4 worm cellular contexts compared by ENCODE assay signal in the genomic region with DNA sequence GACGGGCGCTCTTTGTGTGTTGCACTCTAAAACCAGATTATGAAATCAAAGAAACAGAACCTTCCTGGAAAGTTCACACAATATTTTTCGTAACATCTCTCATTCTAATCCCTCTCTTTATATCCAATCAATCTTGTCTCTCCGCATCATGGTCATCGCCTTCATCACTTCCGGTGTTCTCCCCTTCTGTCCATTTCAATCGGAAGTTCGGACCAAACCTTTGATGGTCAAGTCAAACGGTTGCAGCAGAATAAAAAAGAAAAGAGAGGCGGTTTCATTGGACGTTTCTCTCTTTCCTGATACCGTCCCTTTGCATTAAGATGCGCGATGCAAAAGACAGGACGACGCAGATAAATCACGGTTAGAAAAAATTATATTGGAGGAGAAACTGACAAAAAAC.
TF ChIP-seq lines count a peak whose summit lies in the region.

No protein-coding gene starts in this region.

TF ChIP-seq in whole organism, L1 larva, 84 proteins besides CTCF, POLR2A, EP300 and RAD21:
- TF ChIP-seq zip-4 (GFP tag; optimal IDR thresholded peaks at IDR 0.05; lab: Kevin White, UChicago), result no peak
- TF ChIP-seq snpc-4 (tag; optimal IDR thresholded peaks at IDR 0.05; lab: Kevin White, UChicago), result no peak
- TF ChIP-seq blmp-1 (tag; optimal IDR thresholded peaks at IDR 0.05; lab: Kevin White, UChicago), result peak; percentile 86
- no peak for TF ChIP-seq dsc-1 (tag; optimal IDR thresholded peaks at IDR 0.05; lab: Kevin White, UChicago)
- no peak for TF ChIP-seq isw-1 (GFP tag; IDR thresholded peaks at IDR 0.05; lab: Robert Waterston, UW)
- no peak for TF ChIP-seq nhr-47 (tag; optimal IDR thresholded peaks at IDR 0.05; lab: Kevin White, UChicago)
- TF ChIP-seq F16B12.6 (tag; optimal IDR thresholded peaks at IDR 0.05; lab: Kevin White, UChicago), result no peak
- peak in 1 of 6 experiments; percentile 12 for TF ChIP-seq elt-3 (tag; optimal IDR thresholded peaks at IDR 0.05; lab: Kevin White, UChicago)
- TF ChIP-seq mep-1 (tag; optimal IDR thresholded peaks at IDR 0.05; lab: Kevin White, UChicago), result peak; percentile 2
- no peak for TF ChIP-seq egl-13 (tag; optimal IDR thresholded peaks at IDR 0.05; lab: Kevin White, UChicago)
- peak; percentile 37 for TF ChIP-seq lin-14 (GFP tag; optimal IDR thresholded peaks at IDR 0.05; lab: Kevin White, UChicago)
- TF ChIP-seq nhr-28 (tag; optimal IDR thresholded peaks at IDR 0.05; lab: Kevin White, UChicago), result no peak
- TF ChIP-seq zag-1 (tag; optimal IDR thresholded peaks at IDR 0.05; lab: Kevin White, UChicago), result no peak
- TF ChIP-seq ceh-63 (GFP tag; optimal IDR thresholded peaks at IDR 0.05; lab: Kevin White, UChicago), result no peak
- no peak for TF ChIP-seq efl-3 (GFP tag; optimal IDR thresholded peaks at IDR 0.05; lab: Kevin White, UChicago)
- TF ChIP-seq nhr-85 (tag; lab: Kevin White, UChicago), result peak; percentile 52

TF ChIP-seq in whole organism, L2 larva, 48 proteins besides CTCF, POLR2A, EP300 and RAD21:
- no peak for TF ChIP-seq C34F6.9 (tag; optimal IDR thresholded peaks at IDR 0.05; lab: Kevin White, UChicago)
- no peak for TF ChIP-seq sma-9 (GFP tag; optimal IDR thresholded peaks at IDR 0.05; lab: Kevin White, UChicago)
- TF ChIP-seq sma-9 (tag; optimal IDR thresholded peaks at IDR 0.05; lab: Kevin White, UChicago), result no peak
- no peak for TF ChIP-seq dmd-4 (tag; optimal IDR thresholded peaks at IDR 0.05; lab: Kevin White, UChicago)
- no peak for TF ChIP-seq Y55F3AM.14 (GFP tag; optimal IDR thresholded peaks at IDR 0.05; lab: Kevin White, UChicago)
- no peak for TF ChIP-seq blmp-1 (tag; optimal IDR thresholded peaks at IDR 0.05; lab: Kevin White, UChicago; ENCODE audit: insufficient read depth)
- peak; percentile 81 for TF ChIP-seq nhr-21 (tag; optimal IDR thresholded peaks at IDR 0.05; lab: Kevin White, UChicago)
- TF ChIP-seq zag-1 (tag; optimal IDR thresholded peaks at IDR 0.05; lab: Kevin White, UChicago), result no peak
- peak; percentile 52 for TF ChIP-seq egl-27 (tag; optimal IDR thresholded peaks at IDR 0.05; lab: Kevin White, UChicago)
- no peak for TF ChIP-seq mdl-1 (tag; optimal IDR thresholded peaks at IDR 0.05; lab: Kevin White, UChicago)
- peak; percentile 12 for TF ChIP-seq sma-3 (GFP tag; optimal IDR thresholded peaks at IDR 0.05; lab: Kevin White, UChicago)

TF ChIP-seq in whole organism, L3 larva, 47 proteins besides CTCF, POLR2A, EP300 and RAD21:
- TF ChIP-seq egl-27 (tag; optimal IDR thresholded peaks at IDR 0.05; lab: Kevin White, UChicago), result no peak
- peak; percentile 27 for TF ChIP-seq nhr-23 (tag; optimal IDR thresholded peaks at IDR 0.05; lab: Kevin White, UChicago)
- no peak for TF ChIP-seq eor-1 (tag; optimal IDR thresholded peaks at IDR 0.05; lab: Kevin White, UChicago)
- TF ChIP-seq sea-2 (GFP tag; optimal IDR thresholded peaks at IDR 0.05; lab: Kevin White, UChicago), result no peak
- TF ChIP-seq R02D3.7 (tag; optimal IDR thresholded peaks at IDR 0.05; lab: Kevin White, UChicago), result no peak
- no peak for TF ChIP-seq nfya-1 (tag; optimal IDR thresholded peaks at IDR 0.05; lab: Kevin White, UChicago; ENCODE audit: insufficient read depth)
- no peak for TF ChIP-seq fos-1 (tag; optimal IDR thresholded peaks at IDR 0.05; lab: Kevin White, UChicago)
- peak; percentile 11 for TF ChIP-seq nhr-25 (tag; optimal IDR thresholded peaks at IDR 0.05; lab: Kevin White, UChicago)

TF ChIP-seq in whole organism, L4 larva, 104 proteins besides CTCF, POLR2A, EP300 and RAD21:
- peak; percentile 31 for TF ChIP-seq hlh-11 (tag; optimal IDR thresholded peaks at IDR 0.05; lab: Kevin White, UChicago)
- TF ChIP-seq pqm-1 (tag; optimal IDR thresholded peaks at IDR 0.05; lab: Kevin White, UChicago), result no peak
- TF ChIP-seq saeg-2 (GFP tag; IDR thresholded peaks at IDR 0.05; lab: Robert Waterston, UW), result no peak
- TF ChIP-seq ceh-28 (tag; optimal IDR thresholded peaks at IDR 0.05; lab: Kevin White, UChicago), result no peak
- TF ChIP-seq ceh-82 (tag; optimal IDR thresholded peaks at IDR 0.05; lab: Kevin White, UChicago), result no peak
- TF ChIP-seq spr-1 (tag; optimal IDR thresholded peaks at IDR 0.05; lab: Kevin White, UChicago), result no peak
- TF ChIP-seq ztf-11 (tag; optimal IDR thresholded peaks at IDR 0.05; lab: Kevin White, UChicago), result no peak
- no peak for TF ChIP-seq hmg-1.1 (GFP tag; IDR thresholded peaks at IDR 0.05; lab: Robert Waterston, UW)
- TF ChIP-seq madf-9 (GFP tag; conservative IDR thresholded peaks at IDR 0.05; lab: Robert Waterston, UW), result no peak
- no peak for TF ChIP-seq nhr-77 (tag; optimal IDR thresholded peaks at IDR 0.05; lab: Kevin White, UChicago)
- TF ChIP-seq lin-39 (tag; optimal IDR thresholded peaks at IDR 0.05; lab: Kevin White, UChicago), result no peak
- TF ChIP-seq lin-15B (tag; optimal IDR thresholded peaks at IDR 0.05; lab: Kevin White, UChicago), result no peak
- no peak for TF ChIP-seq mxl-2 (GFP tag; conservative IDR thresholded peaks at IDR 0.05; lab: Robert Waterston, UW)
- peak; percentile 24 for TF ChIP-seq aha-1 (tag; lab: Kevin White, UChicago)
- no peak for TF ChIP-seq Y5F2A.4 (GFP tag; optimal IDR thresholded peaks at IDR 0.05; lab: Kevin White, UChicago)
- TF ChIP-seq F37D6.2 (tag; optimal IDR thresholded peaks at IDR 0.05; lab: Kevin White, UChicago), result no peak
- peak; percentile 51 for TF ChIP-seq nhr-28 (tag; optimal IDR thresholded peaks at IDR 0.05; lab: Kevin White, UChicago)
